Worm (Caenorhabditis elegans): ENCODE data around the gene dyf-4.

The dyf-4 gene

ce11 chrV:12486934-12487333, 38.6 kb downstream of the dyf-4 start, which contains the start of gene inx-11:
inx-11 (plus strand) TSS chrV:12487234.
- TF ChIP-seq pha-4 (tag; optimal IDR thresholded peaks at IDR 0.05): peak; percentile 75
- TF ChIP-seq fos-1 (tag; optimal IDR thresholded peaks at IDR 0.05): no peak
- no peak for TF ChIP-seq ceh-16 (tag; optimal IDR thresholded peaks at IDR 0.05)

ce11 chrV:12484585-12484984, 41.0 kb downstream of the dyf-4 start, which contains the start of gene srt-39:
srt-39 (plus strand) TSS chrV:12484885.
- TF ChIP-seq fos-1 (tag; optimal IDR thresholded peaks at IDR 0.05) (no peak), ztf-4 (tag; optimal IDR thresholded peaks at IDR 0.05) (no peak), egl-5 (tag; optimal IDR thresholded peaks at IDR 0.05) (no peak), elt-3 (tag; optimal IDR thresholded peaks at IDR 0.05) (no peak), nhr-25 (tag; optimal IDR thresholded peaks at IDR 0.05) (no peak), nhr-77 (tag; optimal IDR thresholded peaks at IDR 0.05) (no peak), pqm-1 (tag; optimal IDR thresholded peaks at IDR 0.05) (no peak), elt-1 (tag; optimal IDR thresholded peaks at IDR 0.05) (no peak), sea-2 (GFP tag; optimal IDR thresholded peaks at IDR 0.05) (no peak), snpc-4 (tag; optimal IDR thresholded peaks at IDR 0.05) (no peak), nhr-237 (tag; optimal IDR thresholded peaks at IDR 0.05) (no peak), aly-2 (tag; optimal IDR thresholded peaks at IDR 0.05) (no peak), nhr-76 (tag; optimal IDR thresholded peaks at IDR 0.05) (no peak)

ce11 chrV:12478990-12479389, 46.5 kb downstream of the dyf-4 start:
- TF ChIP-seq fkh-10 (GFP tag; optimal IDR thresholded peaks at IDR 0.05): no peak
- TF ChIP-seq ceh-16 (tag; optimal IDR thresholded peaks at IDR 0.05): no peak
- TF ChIP-seq egl-5 (tag; optimal IDR thresholded peaks at IDR 0.05): peak; percentile 18
- TF ChIP-seq hmg-11 (tag; optimal IDR thresholded peaks at IDR 0.05): no peak
- TF ChIP-seq nhr-43 (tag; optimal IDR thresholded peaks at IDR 0.05; ENCODE audit: poor library complexity, severe bottlenecking): no peak
- TF ChIP-seq nfya-1 (tag; optimal IDR thresholded peaks at IDR 0.05; ENCODE audit: insufficient read depth): peak; percentile 23
- no peak for TF ChIP-seq nhr-67 (tag; optimal IDR thresholded peaks at IDR 0.05)
- no peak for TF ChIP-seq sea-2 (GFP tag; optimal IDR thresholded peaks at IDR 0.05)

- TF ChIP-seq fkh-10 (GFP tag; optimal IDR thresholded peaks at IDR 0.05) (no peak), lin-15B (tag; optimal IDR thresholded peaks at IDR 0.05) (no peak), lin-39 (tag; optimal IDR thresholded peaks at IDR 0.05) (no peak), daf-12 (tag; optimal IDR thresholded peaks at IDR 0.05) (no peak), egl-5 (tag; optimal IDR thresholded peaks at IDR 0.05) (no peak), nhr-76 (tag; optimal IDR thresholded peaks at IDR 0.05) (no peak), eor-1 (tag; optimal IDR thresholded peaks at IDR 0.05) (no peak), hmg-11 (tag; optimal IDR thresholded peaks at IDR 0.05) (no peak), lsy-12 (tag; optimal IDR thresholded peaks at IDR 0.05) (no peak), elt-1 (tag; optimal IDR thresholded peaks at IDR 0.05) (no peak), ZK546.5 (tag; optimal IDR thresholded peaks at IDR 0.05) (no peak), mml-1 (tag; optimal IDR thresholded peaks at IDR 0.05) (no peak), tbx-2 (tag; optimal IDR thresholded peaks at IDR 0.05) (no peak), jun-1 (tag; optimal IDR thresholded peaks at IDR 0.05) (no peak)
Measured at ce11 chrV:12478111-12478510, 47.4 kb downstream of the dyf-4 start, which contains the start of gene atn-1. atn-1 (plus strand) TSS chrV:12478411.

- TF ChIP-seq nfya-1 (tag; optimal IDR thresholded peaks at IDR 0.05; ENCODE audit: insufficient read depth) (no peak), lin-39 (tag; optimal IDR thresholded peaks at IDR 0.05) (peak; percentile 6), nhr-23 (tag; optimal IDR thresholded peaks at IDR 0.05) (no peak), jun-1 (tag; optimal IDR thresholded peaks at IDR 0.05) (no peak), nhr-237 (tag; optimal IDR thresholded peaks at IDR 0.05) (no peak)
Measured at ce11 chrV:12477139-12477538, 48.4 kb downstream of the dyf-4 start.

- TF ChIP-seq nhr-23 (tag; optimal IDR thresholded peaks at IDR 0.05): no peak
- TF ChIP-seq ceh-82 (tag; optimal IDR thresholded peaks at IDR 0.05): no peak
- peak; percentile 91 for TF ChIP-seq elt-2 (tag; optimal IDR thresholded peaks at IDR 0.05)
- peak; percentile 69 for TF ChIP-seq pha-4 (tag; optimal IDR thresholded peaks at IDR 0.05)
- TF ChIP-seq jun-1 (tag; optimal IDR thresholded peaks at IDR 0.05): peak; percentile 59
- no peak for TF ChIP-seq unc-62 (GFP tag; optimal IDR thresholded peaks at IDR 0.05)
- TF ChIP-seq nfya-1 (tag; optimal IDR thresholded peaks at IDR 0.05; ENCODE audit: insufficient read depth): no peak
- TF ChIP-seq sea-2 (GFP tag; optimal IDR thresholded peaks at IDR 0.05): no peak
- peak; percentile 59 for TF ChIP-seq pqm-1 (tag; optimal IDR thresholded peaks at IDR 0.05)
- no peak for TF ChIP-seq ceh-16 (tag; optimal IDR thresholded peaks at IDR 0.05)
- TF ChIP-seq nhr-77 (tag; optimal IDR thresholded peaks at IDR 0.05): no peak
- TF ChIP-seq ceh-9 (tag; optimal IDR thresholded peaks at IDR 0.05): no peak
Measured at ce11 chrV:12475360-12475759, 50.2 kb downstream of the dyf-4 start.
